Worm (Caenorhabditis elegans): ENCODE data around the gene Y73B6BL.12.
"Not testable (repeated sequence)": the region's sequence is repeated elsewhere in the genome, so short reads cannot be mapped to it uniquely, and the experiment has no call there.

Y73B6BL.12 gene

ce11 chrIV:6347822-6348221 is 30.6 kb upstream of the Y73B6BL.12 start:
- peak; percentile 75 for TF ChIP-seq snpc-1.2 (GFP tag; IDR thresholded peaks at IDR 0.05)

- not testable (repeated sequence) for TF ChIP-seq saeg-2 (GFP tag; IDR thresholded peaks at IDR 0.05); lin-15B (tag; optimal IDR thresholded peaks at IDR 0.05); nhr-76 (tag; optimal IDR thresholded peaks at IDR 0.05)
Measured at ce11 chrIV:6347213-6347612, 30.0 kb upstream of the Y73B6BL.12 start, which contains the start of gene Y73B6BL.289. Gene Y73B6BL.289 (plus strand): TSS chrIV:6347513.

- TF ChIP-seq F44E2.7 (GFP tag; IDR thresholded peaks at IDR 0.05) (no peak), nhr-28 (tag; optimal IDR thresholded peaks at IDR 0.05) (no peak), nhr-6 (tag; optimal IDR thresholded peaks at IDR 0.05) (no peak), Y75B8A.6 (GFP tag; IDR thresholded peaks at IDR 0.05) (no peak), fkh-10 (GFP tag; optimal IDR thresholded peaks at IDR 0.05) (no peak), php-3 (GFP tag; IDR thresholded peaks at IDR 0.05) (no peak), F37D6.2 (tag; optimal IDR thresholded peaks at IDR 0.05) (no peak), nhr-41 (GFP tag; IDR thresholded peaks at IDR 0.05) (no peak), lir-3 (tag; optimal IDR thresholded peaks at IDR 0.05) (no peak), unc-130 (GFP tag; optimal IDR thresholded peaks at IDR 0.05) (no peak), saeg-2 (GFP tag; IDR thresholded peaks at IDR 0.05) (no peak), ces-1 (GFP tag; optimal IDR thresholded peaks at IDR 0.05) (no peak), gei-8 (GFP tag; optimal IDR thresholded peaks at IDR 0.05) (no peak)
Measured at ce11 chrIV:6342876-6343275, 25.6 kb upstream of the Y73B6BL.12 start, which contains the start of gene Y73B6BL.14. Gene Y73B6BL.14 (minus strand): TSS chrIV:6342976.

- TF ChIP-seq dmd-6 (GFP tag; IDR thresholded peaks at IDR 0.05) (no peak), lin-39 (tag; optimal IDR thresholded peaks at IDR 0.05) (no peak), fos-1 (tag; optimal IDR thresholded peaks at IDR 0.05) (no peak), aha-1 (tag) (no peak), snpc-4 (tag; optimal IDR thresholded peaks at IDR 0.05) (no peak), cey-2 (tag; optimal IDR thresholded peaks at IDR 0.05; ENCODE audit: borderline replicate concordance, insufficient read depth) (no peak)
Measured at ce11 chrIV:6342431-6342830, 25.2 kb upstream of the Y73B6BL.12 start, which contains the start of gene Y73B6BL.288. Gene Y73B6BL.288 (minus strand): TSS chrIV:6342531.

ce11 chrIV:6337353-6337752 is 20.1 kb upstream of the Y73B6BL.12 start, which contains the start of gene ipla-6:
Gene ipla-6 (plus strand): TSS chrIV:6337653.
- TF ChIP-seq arid-1 (GFP tag; conservative IDR thresholded peaks at IDR 0.05) (no peak), zip-2 (tag; optimal IDR thresholded peaks at IDR 0.05) (no peak), daf-12 (tag; optimal IDR thresholded peaks at IDR 0.05) (no peak), pqm-1 (tag; optimal IDR thresholded peaks at IDR 0.05) (no peak), lin-39 (tag; optimal IDR thresholded peaks at IDR 0.05) (no peak)

- peak; percentile 89 for TF ChIP-seq T26A8.4 (GFP tag; IDR thresholded peaks at IDR 0.05)
- TF ChIP-seq ceh-44 (GFP tag; IDR thresholded peaks at IDR 0.05), result no peak
- peak; percentile 99 for TF ChIP-seq dmd-6 (GFP tag; IDR thresholded peaks at IDR 0.05)
- peak; percentile 81 to 95 for TF ChIP-seq hif-1 (tag; optimal IDR thresholded peaks at IDR 0.05)
- peak; percentile 88 for TF ChIP-seq T20F7.1 (GFP tag; optimal IDR thresholded peaks at IDR 0.05)
- peak; percentile 95 for TF ChIP-seq mdt-29 (GFP tag; IDR thresholded peaks at IDR 0.05)
- TF ChIP-seq zip-11 (GFP tag; IDR thresholded peaks at IDR 0.05), result no peak
- TF ChIP-seq lin-38 (GFP tag; IDR thresholded peaks at IDR 0.05), result peak; percentile 77
- peak; percentile 97 for TF ChIP-seq ceh-20 (GFP tag; IDR thresholded peaks at IDR 0.05)
- peak; percentile 99 for TF ChIP-seq nhr-48 (tag; optimal IDR thresholded peaks at IDR 0.05)
- TF ChIP-seq R02D3.7 (tag; optimal IDR thresholded peaks at IDR 0.05), result no peak
- peak; percentile 52; the same call in 1 of the 2 replicates for TF ChIP-seq Y75B8A.6 (GFP tag; IDR thresholded peaks at IDR 0.05)
- TF ChIP-seq fos-1 (tag; optimal IDR thresholded peaks at IDR 0.05), result peak; percentile 14
- peak; percentile 99 for TF ChIP-seq mxl-3 (GFP tag; optimal IDR thresholded peaks at IDR 0.05)
- peak; percentile 75 for TF ChIP-seq ztf-7 (tag; optimal IDR thresholded peaks at IDR 0.05)
- TF ChIP-seq ctbp-1 (GFP tag; IDR thresholded peaks at IDR 0.05), result peak; percentile 90
- TF ChIP-seq ceh-28 (tag; optimal IDR thresholded peaks at IDR 0.05), result no peak
- peak; percentile 78 to 95 for TF ChIP-seq lsy-2 (tag; optimal IDR thresholded peaks at IDR 0.05)
- TF ChIP-seq nhr-25 (tag; optimal IDR thresholded peaks at IDR 0.05; ENCODE audit: borderline replicate concordance, insufficient read depth), result peak; percentile 84
- TF ChIP-seq F49E8.2 (tag; optimal IDR thresholded peaks at IDR 0.05; ENCODE audit: borderline replicate concordance), result no peak
Measured at ce11 chrIV:6336748-6337147, 19.5 kb upstream of the Y73B6BL.12 start.
